Worm (Caenorhabditis elegans): ENCODE measurements around the gene mrp-3.

Gene mrp-3

DNA sequence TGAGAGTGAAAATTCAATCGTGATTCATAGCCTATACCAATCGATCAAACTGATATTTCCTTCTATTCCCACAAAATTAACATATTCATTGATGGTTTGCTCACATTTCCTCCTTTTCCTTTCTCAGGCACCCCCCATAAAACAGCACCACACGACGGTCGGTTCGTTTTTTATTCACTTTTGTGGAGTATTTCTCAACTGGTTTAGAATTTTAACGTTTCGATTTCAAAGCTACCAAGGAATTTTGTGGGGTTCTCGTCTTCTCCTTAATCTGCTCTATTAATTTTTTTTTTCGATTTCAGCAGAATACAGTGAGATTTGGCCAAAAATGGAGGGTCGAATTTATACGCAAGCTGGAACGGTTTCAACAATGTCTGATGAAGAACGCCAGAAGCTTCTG, 19.8 kb downstream of the mrp-3 start, which contains the start of gene F31B9.7:
TSS of gene F31B9.7 (plus strand) at position 301 of the 400 bp plus-strand sequence.
- TF ChIP-seq fkh-4 (tag; optimal IDR thresholded peaks at IDR 0.05; ENCODE audit: borderline replicate concordance) (no peak), nhr-237 (tag; optimal IDR thresholded peaks at IDR 0.05) (no peak), ceh-82 (tag; optimal IDR thresholded peaks at IDR 0.05) (no peak), ceh-90 (tag; optimal IDR thresholded peaks at IDR 0.05) (no peak), blmp-1 (tag; optimal IDR thresholded peaks at IDR 0.05) (no peak), zag-1 (tag; optimal IDR thresholded peaks at IDR 0.05) (no peak), irx-1 (tag; optimal IDR thresholded peaks at IDR 0.05) (no peak), lir-3 (tag; optimal IDR thresholded peaks at IDR 0.05; ENCODE audit: poor library complexity) (no peak), mep-1 (tag; optimal IDR thresholded peaks at IDR 0.05) (no peak), skn-1 (tag; optimal IDR thresholded peaks at IDR 0.05) (no peak), ceh-8 (GFP tag; optimal IDR thresholded peaks at IDR 0.05) (no peak), ztf-11 (tag; optimal IDR thresholded peaks at IDR 0.05) (no peak), ces-1 (GFP tag; optimal IDR thresholded peaks at IDR 0.05) (no peak), ceh-88 (GFP tag; IDR thresholded peaks at IDR 0.05) (no peak), zip-4 (GFP tag; optimal IDR thresholded peaks at IDR 0.05) (no peak), lin-35 (GFP tag; optimal IDR thresholded peaks at IDR 0.05) (no peak)

DNA sequence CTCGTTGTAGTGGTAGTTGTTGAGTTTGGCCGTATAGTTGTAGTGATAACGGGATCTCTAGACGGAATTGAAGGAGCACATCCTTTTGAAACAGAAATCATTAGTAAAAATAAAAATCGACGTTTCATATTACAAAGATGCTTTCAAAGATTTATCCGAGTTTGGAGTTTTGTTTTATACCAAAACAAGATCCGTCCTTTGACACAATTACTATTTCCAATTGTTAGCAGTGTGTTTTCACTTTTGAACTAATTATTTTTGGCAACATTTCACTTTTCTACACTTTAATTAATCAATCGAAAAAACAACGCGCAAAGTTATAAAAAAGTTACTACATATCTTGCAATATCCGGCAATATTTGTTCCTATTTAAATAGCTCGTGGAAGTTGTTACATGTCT, 22.1 kb downstream of the mrp-3 start, which contains the start of the genes F31B9.4 and F31B9.2:
TSS of gene F31B9.4 (minus strand) at position 101 of the 400 bp plus-strand sequence.
TSS of gene F31B9.2 (plus strand) at position 368 of the 400 bp plus-strand sequence.
- TF ChIP-seq skn-1 (tag; optimal IDR thresholded peaks at IDR 0.05) (no peak), C04F5.9 (tag; optimal IDR thresholded peaks at IDR 0.05) (no peak), efl-3 (GFP tag; optimal IDR thresholded peaks at IDR 0.05) (no peak), hlh-4 (tag; optimal IDR thresholded peaks at IDR 0.05) (no peak), unc-86 (tag; optimal IDR thresholded peaks at IDR 0.05) (no peak), hpl-2 (GFP tag; optimal IDR thresholded peaks at IDR 0.05) (no peak), lin-13 (GFP tag; optimal IDR thresholded peaks at IDR 0.05) (no peak), nhr-77 (tag; optimal IDR thresholded peaks at IDR 0.05) (no peak), mab-9 (GFP tag; IDR thresholded peaks at IDR 0.05) (no peak), ama-1 (optimal IDR thresholded peaks at IDR 0.05) (no peak), fkh-4 (tag; optimal IDR thresholded peaks at IDR 0.05; ENCODE audit: borderline replicate concordance) (no peak), mef-2 (tag; optimal IDR thresholded peaks at IDR 0.05) (no peak), xbp-1 (tag; optimal IDR thresholded peaks at IDR 0.05) (no peak), pag-3 (tag; optimal IDR thresholded peaks at IDR 0.05; ENCODE audit: borderline replicate concordance, insufficient read depth) (no peak), aly-2 (tag; optimal IDR thresholded peaks at IDR 0.05) (no peak)

DNA sequence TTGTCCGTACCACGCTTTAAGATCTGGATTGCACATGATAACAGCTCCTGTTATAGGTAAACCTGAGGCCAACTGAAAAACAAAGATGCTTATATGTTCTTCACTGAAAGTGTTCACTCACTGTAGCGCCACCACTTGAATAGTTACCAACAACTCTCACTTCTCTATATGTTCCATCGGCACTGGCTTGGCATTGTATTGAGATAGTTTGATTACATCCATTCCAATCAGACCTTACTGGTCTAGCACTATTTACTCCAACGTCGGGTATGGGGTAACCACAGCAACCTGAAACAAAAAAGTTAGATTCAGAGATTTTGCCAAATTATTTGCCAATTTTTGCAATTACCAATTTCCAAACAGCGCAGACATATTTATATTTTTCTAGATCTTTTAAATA, 23.4 kb downstream of the mrp-3 start:
- no peak for TF ChIP-seq ceh-8 (GFP tag; optimal IDR thresholded peaks at IDR 0.05)
- TF ChIP-seq efl-1 (optimal IDR thresholded peaks at IDR 0.05) = no peak
- TF ChIP-seq efl-1 (GFP tag; optimal IDR thresholded peaks at IDR 0.05 in 1 of 2) = peak in 1 of 2 experiments; percentile 9
- no peak for TF ChIP-seq ces-1 (GFP tag; optimal IDR thresholded peaks at IDR 0.05)

DNA sequence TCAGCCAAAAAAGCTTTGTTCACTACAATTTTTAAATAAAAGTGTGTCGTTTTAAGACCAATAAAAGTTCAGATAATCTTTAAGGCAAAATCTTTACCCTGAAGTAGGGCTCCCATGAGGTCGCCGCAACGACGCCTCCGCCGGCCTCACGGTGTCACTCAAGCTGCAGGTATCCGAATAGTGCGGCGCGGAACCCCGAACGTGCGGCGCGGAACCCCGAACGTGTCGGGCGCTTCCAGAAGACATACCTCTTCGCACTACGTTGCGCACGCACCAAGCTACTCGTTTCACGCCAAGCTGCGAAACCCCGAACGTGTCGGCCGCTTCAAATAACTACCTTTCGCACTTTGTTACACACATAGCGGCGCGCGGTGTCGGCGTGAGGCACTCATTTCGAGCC, 26.3 kb downstream of the mrp-3 start:
- TF ChIP-seq lin-13 (GFP tag; optimal IDR thresholded peaks at IDR 0.05) = no peak
- TF ChIP-seq pax-3 (tag; optimal IDR thresholded peaks at IDR 0.05) = no peak
- TF ChIP-seq C34B4.2 (tag; optimal IDR thresholded peaks at IDR 0.05) = no peak
- TF ChIP-seq unc-130 (tag; optimal IDR thresholded peaks at IDR 0.05) = no peak
- no peak for TF ChIP-seq ces-1 (GFP tag; optimal IDR thresholded peaks at IDR 0.05)
- TF ChIP-seq snpc-4 (tag; optimal IDR thresholded peaks at IDR 0.05) = no peak

DNA sequence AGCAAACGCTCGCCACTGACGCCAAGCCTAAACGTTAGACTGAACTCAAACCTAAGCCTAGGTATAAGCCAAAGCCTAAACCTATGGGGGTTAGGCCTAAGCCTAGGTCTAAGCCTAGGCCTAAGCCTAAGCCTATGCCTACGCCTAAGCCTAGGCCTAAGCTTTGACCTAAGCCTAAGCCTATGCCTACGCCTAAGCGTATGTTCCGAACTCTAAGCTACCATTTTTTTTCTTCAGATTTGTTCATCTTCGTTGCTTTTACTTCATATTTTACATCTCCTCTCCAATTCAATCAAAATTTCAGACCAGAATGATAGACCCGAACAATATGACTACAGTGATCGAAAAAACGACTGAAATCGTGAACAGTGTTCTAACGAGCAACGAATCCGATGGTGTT, 28.8 kb downstream of the mrp-3 start, which contains the start of gene npr-33:
TSS of gene npr-33 (plus strand) at position 301 of the 400 bp plus-strand sequence.
- no peak for TF ChIP-seq efl-1 (optimal IDR thresholded peaks at IDR 0.05)
- TF ChIP-seq efl-1 (GFP tag; optimal IDR thresholded peaks at IDR 0.05 in 1 of 2) = no peak
- TF ChIP-seq alr-1 (tag; optimal IDR thresholded peaks at IDR 0.05; ENCODE audit: borderline replicate concordance) = no peak
- no peak for TF ChIP-seq snpc-4 (tag; optimal IDR thresholded peaks at IDR 0.05)
- TF ChIP-seq nhr-84 (tag; optimal IDR thresholded peaks at IDR 0.05) = no peak
- TF ChIP-seq mab-9 (GFP tag; IDR thresholded peaks at IDR 0.05) = no peak
- TF ChIP-seq sptf-1 (tag; optimal IDR thresholded peaks at IDR 0.05) = no peak
- TF ChIP-seq nhr-77 (tag; optimal IDR thresholded peaks at IDR 0.05) = no peak
- no peak for TF ChIP-seq xbp-1 (tag; optimal IDR thresholded peaks at IDR 0.05)
- no peak for TF ChIP-seq jun-1 (tag; optimal IDR thresholded peaks at IDR 0.05)
- TF ChIP-seq lsy-2 (tag; optimal IDR thresholded peaks at IDR 0.05) = no peak
- no peak for TF ChIP-seq C34B4.2 (tag; optimal IDR thresholded peaks at IDR 0.05)
- TF ChIP-seq fkh-4 (tag; optimal IDR thresholded peaks at IDR 0.05; ENCODE audit: borderline replicate concordance) = no peak
- no peak for TF ChIP-seq ztf-4 (tag; optimal IDR thresholded peaks at IDR 0.05)
- no peak for TF ChIP-seq grh-1 (GFP tag; IDR thresholded peaks at IDR 0.05)
- TF ChIP-seq elt-3 (tag; optimal IDR thresholded peaks at IDR 0.05) = no peak

All from whole organism, L1 larva.